Worm (Caenorhabditis elegans) whole organism, L1 larva: ENCODE measurements around the gene F28C1.3.
"Not testable (repeated sequence)": the region's sequence is repeated elsewhere in the genome, so short reads cannot be mapped to it uniquely, and the experiment has no call there.

ENCODE experiments used
- C04F5.9 ChIP-seq: sonication (generic microtip); optimal IDR thresholded peaks from 2 replicates; lab custom pipeline; 2016; ENCODE audit warnings: missing genetic modification characterization, missing compliant biosample characterization
- C34B4.2 ChIP-seq: sonication (generic microtip); optimal IDR thresholded peaks from 2 replicates; lab custom pipeline; 2017; ENCODE audit warnings: mild to moderate bottlenecking, missing genetic modification characterization, missing compliant biosample characterization
- F16B12.6 ChIP-seq: fragments of 150-350 bp; optimal IDR thresholded peaks from 2 replicates; lab custom pipeline; 2014; ENCODE audit warnings: missing biosample characterization, missing genetic modification characterization
- aha-1 ChIP-seq: fragments of 150-350 bp; optimal IDR thresholded peaks from 2 replicates; lab custom pipeline; 2014; ENCODE audit warnings: missing biosample characterization, missing genetic modification characterization
- aly-2 ChIP-seq: fragments of 150-350 bp; optimal IDR thresholded peaks from 2 replicates; lab custom pipeline; 2014; ENCODE audit warnings: missing biosample characterization, missing genetic modification characterization
- blmp-1 ChIP-seq: fragments of 150-350 bp; optimal IDR thresholded peaks from 2 replicates; lab custom pipeline; 2014; ENCODE audit warnings: missing biosample characterization, missing genetic modification characterization
- ceh-63 ChIP-seq: fragments of 200-800 bp; sonication (Bioruptor generic); optimal IDR thresholded peaks from 2 replicates; lab custom pipeline; 2018; ENCODE audit warnings: mild to moderate bottlenecking, missing genetic modification characterization, missing compliant biosample characterization
- ceh-8 ChIP-seq: fragments of 200-800 bp; sonication (Bioruptor generic); optimal IDR thresholded peaks from 2 replicates; lab custom pipeline; 2018; ENCODE audit warnings: mild to moderate bottlenecking, missing genetic modification characterization, moderate library complexity, missing compliant biosample characterization
- ceh-90 ChIP-seq: sonication (generic microtip); optimal IDR thresholded peaks from 2 replicates; lab custom pipeline; 2016; ENCODE audit warnings: missing genetic modification characterization, missing compliant biosample characterization
- dsc-1 ChIP-seq: sonication (generic microtip); optimal IDR thresholded peaks from 2 replicates; lab custom pipeline; 2016; ENCODE audit warnings: mild to moderate bottlenecking, missing genetic modification characterization, missing compliant biosample characterization
- efl-1 ChIP-seq, 4 experiments: fragments of 150-350 bp; optimal IDR thresholded peaks in 3 of 4; peaks in 1 of 4; 1 replicate in 1 of 4; 2 replicates in 3 of 4; lab custom pipeline; 2014; ENCODE audit warnings: missing biosample characterization in 2 of 4, missing genetic modification characterization in 2 of 4, missing genetic modification reagents in 2 of 4
- efl-3 ChIP-seq: fragments of 200-800 bp; sonication (Bioruptor generic); optimal IDR thresholded peaks from 2 replicates; lab custom pipeline; 2018; ENCODE audit warnings: mild to moderate bottlenecking, missing genetic modification characterization, missing compliant biosample characterization
- elt-2 ChIP-seq: sonication (generic microtip); optimal IDR thresholded peaks from 2 replicates; lab custom pipeline; 2016; ENCODE audit warnings: missing genetic modification characterization, mild to moderate bottlenecking, inconsistent platforms, missing compliant biosample characterization, missing genetic modification reagents
- elt-3 ChIP-seq, 6 experiments: fragments of 150-350 bp in 1 of 6; sonication (generic microtip); optimal IDR thresholded peaks; 2 replicates each; lab custom pipeline; 2017 to 2018; ENCODE audit warnings: missing biosample characterization in 6 of 6, missing genetic modification characterization in 6 of 6, inconsistent platforms in 1 of 6
- ets-5 ChIP-seq: fragments of 200-800 bp; sonication (Bioruptor generic); IDR thresholded peaks from 2 replicates; pipeline ENCODE4 v1.3.6; 2022; ENCODE audit warnings: missing genetic modification characterization, missing compliant biosample characterization
- fos-1 ChIP-seq: fragments of 150-350 bp; optimal IDR thresholded peaks from 2 replicates; lab custom pipeline; 2014; ENCODE audit warnings: missing biosample characterization, missing genetic modification characterization
- hlh-17 ChIP-seq: fragments of 200-800 bp; sonication (Bioruptor generic); optimal IDR thresholded peaks from 2 replicates; lab custom pipeline; 2018; ENCODE audit warnings: missing genetic modification characterization, mild to moderate bottlenecking, missing compliant biosample characterization, moderate library complexity, borderline replicate concordance
- hpl-2 ChIP-seq: fragments of 150-350 bp; optimal IDR thresholded peaks from 2 replicates; lab custom pipeline; 2014; ENCODE audit warnings: missing biosample characterization, missing genetic modification reagents, missing genetic modification characterization
- irx-1 ChIP-seq: sonication (generic microtip); optimal IDR thresholded peaks from 2 replicates; lab custom pipeline; 2016; ENCODE audit warnings: missing genetic modification characterization, missing compliant biosample characterization
- lin-13 ChIP-seq: fragments of 150-350 bp; optimal IDR thresholded peaks from 2 replicates; lab custom pipeline; 2014; ENCODE audit warnings: missing biosample characterization, missing genetic modification reagents, missing genetic modification characterization
- lin-14 ChIP-seq: fragments of 200-800 bp; sonication (Bioruptor generic); optimal IDR thresholded peaks from 2 replicates; lab custom pipeline; 2018; ENCODE audit warnings: mild to moderate bottlenecking, missing genetic modification characterization, moderate library complexity, missing compliant biosample characterization
- lin-35 ChIP-seq, 2 experiments: fragments of 150-350 bp; optimal IDR thresholded peaks; 2 replicates each; lab custom pipeline; 2014; ENCODE audit warnings: missing biosample characterization in 2 of 2, missing genetic modification characterization in 2 of 2, missing genetic modification reagents in 2 of 2
- lir-3 ChIP-seq: sonication (generic microtip); optimal IDR thresholded peaks from 2 replicates; lab custom pipeline; 2016; ENCODE audit warnings: mild to moderate bottlenecking, missing genetic modification characterization, moderate library complexity, missing compliant biosample characterization; ENCODE audit not compliant: poor library complexity
- lsy-2 ChIP-seq, 2 experiments: fragments of 150-350 bp; optimal IDR thresholded peaks; 2 replicates each; lab custom pipeline; 2014; ENCODE audit warnings: missing biosample characterization in 2 of 2, missing genetic modification characterization in 2 of 2
- nhr-20 ChIP-seq: sonication (generic microtip); optimal IDR thresholded peaks from 2 replicates; lab custom pipeline; 2016; ENCODE audit warnings: mild to moderate bottlenecking, missing genetic modification characterization, missing compliant biosample characterization
- nhr-237 ChIP-seq: fragments of 150-350 bp; optimal IDR thresholded peaks from 2 replicates; lab custom pipeline; 2014; ENCODE audit warnings: missing biosample characterization, missing genetic modification characterization
- nhr-28 ChIP-seq: fragments of 150-350 bp; optimal IDR thresholded peaks from 2 replicates; lab custom pipeline; 2014; ENCODE audit warnings: missing biosample characterization, missing genetic modification characterization
- nhr-71 ChIP-seq: sonication (generic microtip); optimal IDR thresholded peaks from 2 replicates; lab custom pipeline; 2016; ENCODE audit warnings: mild to moderate bottlenecking, missing genetic modification characterization, moderate library complexity, missing compliant biosample characterization
- nhr-84 ChIP-seq: sonication (generic microtip); optimal IDR thresholded peaks from 2 replicates; lab custom pipeline; 2017; ENCODE audit warnings: missing biosample characterization, missing genetic modification characterization
- nhr-85 ChIP-seq: sonication (generic microtip); peaks from one replicate; lab custom pipeline; 2016; ENCODE audit warnings: missing genetic modification characterization, inconsistent platforms, missing compliant biosample characterization
- nhr-90 ChIP-seq: sonication (generic microtip); optimal IDR thresholded peaks from 2 replicates; lab custom pipeline; 2016; ENCODE audit warnings: mild to moderate bottlenecking, missing genetic modification characterization, missing compliant biosample characterization; ENCODE audit not compliant: poor library complexity
- pag-3 ChIP-seq: sonication (generic microtip); optimal IDR thresholded peaks from 2 replicates; lab custom pipeline; 2017; ENCODE audit warnings: missing genetic modification characterization, mild to moderate bottlenecking, missing compliant biosample characterization, antibody characterized with exemption, borderline replicate concordance; ENCODE audit not compliant: insufficient read depth
- pax-3 ChIP-seq: fragments of 200-800 bp; sonication (Bioruptor generic); optimal IDR thresholded peaks from 2 replicates; lab custom pipeline; 2018; ENCODE audit warnings: mild to moderate bottlenecking, missing genetic modification characterization, moderate library complexity, missing compliant biosample characterization
- pqm-1 ChIP-seq: sonication (generic microtip); optimal IDR thresholded peaks from 3 replicates; lab custom pipeline; 2017; ENCODE audit warnings: missing biosample characterization, missing genetic modification characterization
- rnt-1 ChIP-seq: sonication (generic microtip); optimal IDR thresholded peaks from 2 replicates; lab custom pipeline; 2016; ENCODE audit warnings: mild to moderate bottlenecking, missing genetic modification characterization, moderate library complexity, missing compliant biosample characterization
- skn-1 ChIP-seq: fragments of 150-350 bp; optimal IDR thresholded peaks from 2 replicates; lab custom pipeline; 2014; ENCODE audit warnings: missing biosample characterization, missing genetic modification characterization
- snu-23 ChIP-seq: sonication (generic microtip); optimal IDR thresholded peaks from 2 replicates; lab custom pipeline; 2016; ENCODE audit warnings: missing genetic modification characterization, missing compliant biosample characterization
- sox-4 ChIP-seq: sonication (generic microtip); optimal IDR thresholded peaks from 2 replicates; lab custom pipeline; 2016; ENCODE audit warnings: missing genetic modification characterization, missing compliant biosample characterization
- swsn-7 ChIP-seq: sonication (generic microtip); optimal IDR thresholded peaks from 2 replicates; lab custom pipeline; 2016; ENCODE audit warnings: missing genetic modification characterization, missing compliant biosample characterization
- tbx-2 ChIP-seq: sonication (generic microtip); optimal IDR thresholded peaks from 2 replicates; lab custom pipeline; 2016; ENCODE audit warnings: missing genetic modification characterization, missing compliant biosample characterization
- unc-98 ChIP-seq: fragments of 200-800 bp; sonication (Bioruptor generic); IDR thresholded peaks from 2 replicates; pipeline ENCODE4 v1.3.6; 2022; ENCODE audit warnings: missing genetic modification characterization, missing compliant biosample characterization
- vab-15 ChIP-seq: sonication (generic microtip); optimal IDR thresholded peaks from 2 replicates; lab custom pipeline; 2017; ENCODE audit warnings: missing genotype, mild to moderate bottlenecking, missing genetic modification characterization, missing compliant biosample characterization
- zag-1 ChIP-seq: fragments of 150-350 bp; optimal IDR thresholded peaks from 2 replicates; lab custom pipeline; 2014; ENCODE audit warnings: missing biosample characterization, missing genetic modification characterization
- ztf-11 ChIP-seq, 2 experiments: sonication (generic microtip); optimal IDR thresholded peaks; 2 replicates each; lab custom pipeline; 2016 to 2017; ENCODE audit warnings: missing genetic modification characterization in 2 of 2, missing biosample characterization in 1 of 2, missing compliant biosample characterization in 1 of 2

Gene F28C1.3

ce11 chrV:12509922-12510582 lies 41.6 kb downstream of the F28C1.3 start:
- TF ChIP-seq nhr-237 (peak; percentile 64), lir-3 (tag; lab: Kevin White, UChicago) (peak; percentile 70), ceh-63 (GFP tag; lab: Kevin White, UChicago) (peak; percentile 58), ceh-8 (GFP tag; lab: Kevin White, UChicago) (peak; percentile 59), efl-1 (GFP tag; optimal IDR thresholded peaks at IDR 0.05 in 1 of 2; lab: Kevin White, UChicago) (peak in 1 of 2 experiments; percentile 80), hlh-17 (GFP tag; lab: Kevin White, UChicago) (peak; percentile 88), C34B4.2 (tag; lab: Kevin White, UChicago) (peak; percentile 30), efl-3 (peak; percentile 45), rnt-1 (peak; percentile 76)
- TF ChIP-seq efl-1 (optimal IDR thresholded peaks at IDR 0.05; lab: Kevin White, UChicago), result not testable (repeated sequence)
- TF ChIP-seq, all 84 proteins: peak for 9; not testable (repeated sequence) for 75

- TF ChIP-seq pag-3 (peak; percentile 61), lin-14 (GFP tag; lab: Kevin White, UChicago) (peak; percentile 56), ceh-90 (tag; lab: Kevin White, UChicago) (no peak), tbx-2 (peak; percentile 33), hpl-2 (GFP tag; lab: Kevin White, UChicago) (no peak), ztf-11 (tag; optimal IDR thresholded peaks at IDR 0.05; lab: Kevin White, UChicago) (no peak), blmp-1 (tag; lab: Kevin White, UChicago) (peak; percentile 1), fos-1 (tag; lab: Kevin White, UChicago) (no peak), aly-2 (tag; lab: Kevin White, UChicago) (no peak), nhr-20 (tag; lab: Kevin White, UChicago) (peak; percentile 23), vab-15 (tag; lab: Kevin White, UChicago) (peak; percentile 53), skn-1 (tag; lab: Kevin White, UChicago) (no peak), nhr-85 (peak; percentile 80), elt-2 (no peak), lsy-2 (tag; optimal IDR thresholded peaks at IDR 0.05; lab: Kevin White, UChicago) (peak in 1 of 2 experiments; percentile 26), elt-3 (tag; optimal IDR thresholded peaks at IDR 0.05; lab: Kevin White, UChicago) (peak in 4 of 6 experiments; percentile 10 to 68 (median 44)), unc-98 (no peak), nhr-84 (tag; lab: Kevin White, UChicago) (no peak), snu-23 (peak; percentile 14), nhr-71 (tag; lab: Kevin White, UChicago) (peak; percentile 17)
These were observed 43.5 kb downstream of the F28C1.3 start for ce11 chrV:12511946-12512345.

- TF ChIP-seq F16B12.6 (tag; lab: Kevin White, UChicago) (no peak), ceh-8 (GFP tag; lab: Kevin White, UChicago) (no peak), irx-1 (tag; lab: Kevin White, UChicago) (no peak), nhr-28 (tag; lab: Kevin White, UChicago) (no peak), nhr-85 (no peak), C34B4.2 (tag; lab: Kevin White, UChicago) (no peak), zag-1 (tag; lab: Kevin White, UChicago) (no peak), lin-35 (GFP tag; optimal IDR thresholded peaks at IDR 0.05; lab: Kevin White, UChicago) (peak in 1 of 2 experiments; percentile 70), lin-13 (no peak), lin-14 (GFP tag; lab: Kevin White, UChicago) (peak; percentile 44), efl-1 (optimal IDR thresholded peaks at IDR 0.05; lab: Kevin White, UChicago) (no peak), efl-1 (GFP tag; optimal IDR thresholded peaks at IDR 0.05 in 1 of 2; lab: Kevin White, UChicago) (no peak), unc-98 (no peak), elt-2 (peak; percentile 83), C04F5.9 (tag; lab: Kevin White, UChicago) (no peak), swsn-7 (tag; lab: Kevin White, UChicago) (no peak), pax-3 (no peak), hlh-17 (GFP tag; lab: Kevin White, UChicago) (no peak), pqm-1 (tag; lab: Kevin White, UChicago) (no peak), nhr-71 (tag; lab: Kevin White, UChicago) (peak; percentile 44), nhr-20 (tag; lab: Kevin White, UChicago) (peak; percentile 34), elt-3 (tag; optimal IDR thresholded peaks at IDR 0.05; lab: Kevin White, UChicago) (peak in 2 of 6 experiments; percentile 6 to 32), dsc-1 (tag; lab: Kevin White, UChicago) (no peak), nhr-90 (tag; lab: Kevin White, UChicago) (peak; percentile 29), ets-5 (no peak), lsy-2 (tag; optimal IDR thresholded peaks at IDR 0.05; lab: Kevin White, UChicago) (peak in 1 of 2 experiments; percentile 6), sox-4 (tag; lab: Kevin White, UChicago) (no peak), aha-1 (tag; lab: Kevin White, UChicago) (no peak), blmp-1 (tag; lab: Kevin White, UChicago) (peak; percentile 10)
These were observed 44.3 kb downstream of the F28C1.3 start, which contains the start of the genes T28H10.2 and lgmn-1 for ce11 chrV:12512773-12513172. T28H10.2 (minus strand) TSS chrV:12512949. lgmn-1 (plus strand) TSS chrV:12513056.
